Worm (Caenorhabditis elegans) whole organism, late embryonic: ENCODE measurements around the gene C04G6.2.

Experiments used
- ceh-30 ChIP-seq: fragments of 150-350 bp; optimal IDR thresholded peaks from 2 replicates; lab custom pipeline; 2014; ENCODE audit warnings: missing biosample characterization, missing genetic modification characterization
- ceh-9 ChIP-seq: sonication (generic microtip); optimal IDR thresholded peaks from 2 replicates; lab custom pipeline; 2016; ENCODE audit warnings: mild to moderate bottlenecking, missing genetic modification characterization, inconsistent platforms, missing compliant biosample characterization
- che-1 ChIP-seq: sonication (generic microtip); optimal IDR thresholded peaks from 2 replicates; lab custom pipeline; 2016; ENCODE audit warnings: mild to moderate bottlenecking, missing genetic modification characterization, missing compliant biosample characterization
- dmd-4 ChIP-seq: sonication (generic microtip); optimal IDR thresholded peaks from 2 replicates; lab custom pipeline; 2016; ENCODE audit warnings: borderline replicate concordance, missing genetic modification characterization, missing compliant biosample characterization
- lin-11 ChIP-seq: fragments of 200-800 bp; sonication (Bioruptor generic); optimal IDR thresholded peaks from 2 replicates; lab custom pipeline; 2018; ENCODE audit warnings: mild to moderate bottlenecking, missing genetic modification characterization, missing compliant biosample characterization
- nfya-1 ChIP-seq: sonication (generic microtip); optimal IDR thresholded peaks from 2 replicates; lab custom pipeline; 2017; ENCODE audit warnings: missing genetic modification characterization, mild to moderate bottlenecking, missing compliant biosample characterization, antibody characterized with exemption, moderate library complexity
- ref-2 ChIP-seq: sonication (generic microtip); optimal IDR thresholded peaks from 2 replicates; lab custom pipeline; 2016; ENCODE audit warnings: missing genetic modification characterization, missing compliant biosample characterization
- tbx-2 ChIP-seq: sonication (generic microtip); optimal IDR thresholded peaks from 2 replicates; lab custom pipeline; 2016; ENCODE audit warnings: missing genetic modification characterization, missing compliant biosample characterization

ce11 chrII:5083341-5083740 lies 9.7 kb upstream of the C04G6.2 start, which contains the start of gene C04G6.4:
- no peak for TF ChIP-seq ceh-9
- no peak for TF ChIP-seq lin-11 (tag; lab: Kevin White, UChicago)
- TF ChIP-seq tbx-2 (tag; lab: Kevin White, UChicago) = no peak
- no peak for TF ChIP-seq che-1 (tag; lab: Kevin White, UChicago)
- no peak for TF ChIP-seq nfya-1
- no peak for TF ChIP-seq ceh-30 (tag; lab: Kevin White, UChicago)
- TF ChIP-seq ref-2 = no peak
- TF ChIP-seq dmd-4 = no peak
